Worm (Caenorhabditis elegans) whole organism, L4/young adult: ENCODE results near the gene fbxa-76.

Source experiments
- W03F9.2 ChIP-seq: fragments of 150-350 bp; optimal IDR thresholded peaks from 2 replicates; lab custom pipeline; 2014; ENCODE audit warnings: missing biosample characterization, missing genetic modification characterization
- dao-5 ChIP-seq: sonication (generic microtip); optimal IDR thresholded peaks from 2 replicates; lab custom pipeline; 2016; ENCODE audit warnings: missing genotype, missing genetic modification characterization, moderate library complexity, missing compliant biosample characterization
- him-1 ChIP-seq: sonication (generic microtip); optimal IDR thresholded peaks from 2 replicates; lab custom pipeline; 2016; ENCODE audit warnings: missing genotype, missing genetic modification reagents, missing genetic modification characterization, missing compliant biosample characterization

- TF ChIP-seq dao-5: no peak
- TF ChIP-seq W03F9.2 (tag; lab: Kevin White, UChicago): no peak
- TF ChIP-seq him-1 (tag; lab: Kevin White, UChicago): no peak
These were observed 19.5 kb downstream of the fbxa-76 start for ce11 chrIII:1229510-1229909.
